Worm (Caenorhabditis elegans) whole organism, L3 larva: Measurements from ENCODE around the gene Y94H6A.5.

Experiments used
- R02D3.7 ChIP-seq: fragments of 150-350 bp; optimal IDR thresholded peaks from 2 replicates; lab custom pipeline; 2014; ENCODE audit warnings: missing biosample characterization, missing genetic modification characterization
- ZK546.5 ChIP-seq: sonication (generic microtip); optimal IDR thresholded peaks from 2 replicates; lab custom pipeline; 2017; ENCODE audit warnings: missing biosample characterization, missing genetic modification characterization
- aly-2 ChIP-seq: fragments of 150-350 bp; optimal IDR thresholded peaks from 2 replicates; lab custom pipeline; 2014; ENCODE audit warnings: missing biosample characterization, missing genetic modification characterization
- ama-1 ChIP-seq: fragments of 150-350 bp; optimal IDR thresholded peaks from 2 replicates; lab custom pipeline; 2018
- ceh-16 ChIP-seq: sonication (generic microtip); optimal IDR thresholded peaks from 2 replicates; lab custom pipeline; 2017; ENCODE audit warnings: missing biosample characterization, missing genetic modification characterization
- ceh-28 ChIP-seq: fragments of 150-350 bp; optimal IDR thresholded peaks from 2 replicates; lab custom pipeline; 2014; ENCODE audit warnings: missing biosample characterization, missing genetic modification reagents, missing genetic modification characterization
- ceh-82 ChIP-seq: fragments of 150-350 bp; optimal IDR thresholded peaks from 2 replicates; lab custom pipeline; 2014; ENCODE audit warnings: missing biosample characterization, missing genetic modification characterization
- ceh-9 ChIP-seq: sonication (generic microtip); optimal IDR thresholded peaks from 2 replicates; lab custom pipeline; 2018; ENCODE audit warnings: missing biosample characterization, missing genetic modification characterization
- daf-12 ChIP-seq: fragments of 150-350 bp; optimal IDR thresholded peaks from 2 replicates; lab custom pipeline; 2014; ENCODE audit warnings: missing biosample characterization, missing genetic modification reagents, missing genetic modification characterization
- egl-27 ChIP-seq: sonication (generic microtip); optimal IDR thresholded peaks from 4 replicates; lab custom pipeline; 2017; ENCODE audit warnings: missing biosample characterization, missing genetic modification reagents, missing genetic modification characterization
- elt-1 ChIP-seq: fragments of 150-350 bp; optimal IDR thresholded peaks from 2 replicates; lab custom pipeline; 2014; ENCODE audit warnings: missing biosample characterization, missing genetic modification characterization
- elt-2 ChIP-seq: sonication (generic microtip); optimal IDR thresholded peaks from 2 replicates; lab custom pipeline; 2016; ENCODE audit warnings: missing genetic modification reagents, mild to moderate bottlenecking, missing genetic modification characterization, missing compliant biosample characterization
- elt-3 ChIP-seq, 3 experiments: fragments of 150-350 bp in 1 of 3; sonication (generic microtip) in 2 of 3; optimal IDR thresholded peaks; 2 replicates in 2 of 3; 4 replicates in 1 of 3; lab custom pipeline; 2014 to 2017; ENCODE audit warnings: missing biosample characterization in 3 of 3, missing genetic modification characterization in 3 of 3
- fkh-10 ChIP-seq: sonication (generic microtip); optimal IDR thresholded peaks from 2 replicates; lab custom pipeline; 2017; ENCODE audit warnings: missing biosample characterization, missing genetic modification reagents, missing genetic modification characterization
- fos-1 ChIP-seq: fragments of 150-350 bp; optimal IDR thresholded peaks from 2 replicates; lab custom pipeline; 2014; ENCODE audit warnings: missing biosample characterization, missing genetic modification characterization
- jun-1 ChIP-seq: fragments of 150-350 bp; optimal IDR thresholded peaks from 2 replicates; lab custom pipeline; 2014; ENCODE audit warnings: missing biosample characterization, missing genetic modification reagents, missing genetic modification characterization
- lin-15B ChIP-seq: fragments of 150-350 bp; optimal IDR thresholded peaks from 2 replicates; lab custom pipeline; 2014; ENCODE audit warnings: missing biosample characterization, missing genetic modification characterization
- lin-39 ChIP-seq: fragments of 150-350 bp; optimal IDR thresholded peaks from 2 replicates; lab custom pipeline; 2018; ENCODE audit warnings: missing biosample characterization, missing genetic modification reagents, missing genetic modification characterization
- lsy-12 ChIP-seq: sonication (generic microtip); optimal IDR thresholded peaks from 2 replicates; lab custom pipeline; 2016; ENCODE audit warnings: mild to moderate bottlenecking, missing genetic modification characterization, missing compliant biosample characterization
- mdl-1 ChIP-seq: fragments of 150-350 bp; optimal IDR thresholded peaks from 2 replicates; lab custom pipeline; 2014; ENCODE audit warnings: missing biosample characterization, missing genetic modification characterization
- mml-1 ChIP-seq: fragments of 150-350 bp; sonication (generic microtip); optimal IDR thresholded peaks from 3 replicates; lab custom pipeline; 2014; ENCODE audit warnings: missing biosample characterization, missing genetic modification characterization
- nfya-1 ChIP-seq: sonication (generic microtip); optimal IDR thresholded peaks from 2 replicates; lab custom pipeline; 2017; ENCODE audit warnings: missing genetic modification characterization, mild to moderate bottlenecking, missing compliant biosample characterization, antibody characterized with exemption, moderate library complexity; ENCODE audit not compliant: insufficient read depth
- nhr-11 ChIP-seq: fragments of 150-350 bp; optimal IDR thresholded peaks from 2 replicates; lab custom pipeline; 2014; ENCODE audit warnings: missing biosample characterization, missing genetic modification characterization
- nhr-12 ChIP-seq: fragments of 150-350 bp; optimal IDR thresholded peaks from 2 replicates; lab custom pipeline; 2014; ENCODE audit warnings: missing biosample characterization, missing genetic modification characterization
- nhr-23 ChIP-seq: fragments of 150-350 bp; optimal IDR thresholded peaks from 2 replicates; lab custom pipeline; 2014; ENCODE audit warnings: missing biosample characterization, missing genetic modification reagents, missing genetic modification characterization
- nhr-237 ChIP-seq: fragments of 150-350 bp; optimal IDR thresholded peaks from 2 replicates; lab custom pipeline; 2014; ENCODE audit warnings: missing biosample characterization, missing genetic modification characterization
- nhr-28 ChIP-seq: fragments of 150-350 bp; optimal IDR thresholded peaks from 2 replicates; lab custom pipeline; 2014; ENCODE audit warnings: missing biosample characterization, missing genetic modification characterization
- nhr-43 ChIP-seq: sonication (generic microtip); optimal IDR thresholded peaks from 2 replicates; lab custom pipeline; 2016; ENCODE audit warnings: mild to moderate bottlenecking, missing genetic modification characterization, missing compliant biosample characterization; ENCODE audit not compliant: poor library complexity, severe bottlenecking
- nhr-67 ChIP-seq: fragments of 150-350 bp; optimal IDR thresholded peaks from 2 replicates; lab custom pipeline; 2014; ENCODE audit warnings: missing biosample characterization, missing genetic modification characterization
- nhr-76 ChIP-seq: fragments of 150-350 bp; sonication (generic microtip); optimal IDR thresholded peaks from 5 replicates; lab custom pipeline; 2014; ENCODE audit warnings: missing biosample characterization, missing genetic modification characterization
- pha-4 ChIP-seq: fragments of 150-350 bp; optimal IDR thresholded peaks from 2 replicates; lab custom pipeline; 2014; ENCODE audit warnings: missing biosample characterization, missing genetic modification reagents, missing genetic modification characterization
- pqm-1 ChIP-seq: fragments of 150-350 bp; optimal IDR thresholded peaks from 2 replicates; lab custom pipeline; 2017; ENCODE audit warnings: missing biosample characterization, missing genetic modification characterization, inconsistent platforms
- skn-1 ChIP-seq: fragments of 150-350 bp; optimal IDR thresholded peaks from 2 replicates; lab custom pipeline; 2014; ENCODE audit warnings: missing biosample characterization, missing genetic modification characterization
- snpc-4 ChIP-seq: fragments of 150-350 bp; optimal IDR thresholded peaks from 2 replicates; lab custom pipeline; 2014; ENCODE audit warnings: missing biosample characterization, missing genetic modification characterization
- unc-39 ChIP-seq: sonication (generic microtip); optimal IDR thresholded peaks from 4 replicates; lab custom pipeline; 2017; ENCODE audit warnings: missing biosample characterization, missing genetic modification characterization
- unc-62 ChIP-seq: fragments of 150-350 bp; sonication (generic microtip); optimal IDR thresholded peaks from 4 replicates; lab custom pipeline; 2014; ENCODE audit warnings: missing biosample characterization, missing genetic modification reagents, missing genetic modification characterization
- zag-1 ChIP-seq: fragments of 150-350 bp; optimal IDR thresholded peaks from 2 replicates; lab custom pipeline; 2014; ENCODE audit warnings: missing biosample characterization, missing genetic modification characterization
- ztf-4 ChIP-seq: fragments of 150-350 bp; optimal IDR thresholded peaks from 2 replicates; lab custom pipeline; 2014; ENCODE audit warnings: missing biosample characterization, missing genetic modification characterization

Y94H6A.5 gene

ce11 chrIV:2750607-2751006 is 46.8 kb upstream of the Y94H6A.5 start:
- no peak for TF ChIP-seq ceh-82 (tag; lab: Kevin White, UChicago)
- TF ChIP-seq ztf-4: no peak
- no peak for TF ChIP-seq R02D3.7 (tag; lab: Kevin White, UChicago)
- no peak for TF ChIP-seq lin-15B (tag; lab: Kevin White, UChicago)
- TF ChIP-seq nhr-76 (tag; lab: Kevin White, UChicago): no peak
- TF ChIP-seq aly-2 (tag; lab: Kevin White, UChicago): no peak
- TF ChIP-seq nhr-28 (tag; lab: Kevin White, UChicago): no peak
- no peak for TF ChIP-seq ama-1 (lab: Kevin White, UChicago)
- no peak for TF ChIP-seq ceh-16 (tag; lab: Kevin White, UChicago)
- TF ChIP-seq zag-1 (tag; lab: Kevin White, UChicago): no peak
- TF ChIP-seq nhr-43 (tag; lab: Kevin White, UChicago): no peak
- TF ChIP-seq nhr-11 (tag; lab: Kevin White, UChicago): no peak
- TF ChIP-seq lsy-12 (tag; lab: Kevin White, UChicago): no peak
- no peak for TF ChIP-seq skn-1 (tag; lab: Kevin White, UChicago)
- no peak for TF ChIP-seq mdl-1 (tag; lab: Kevin White, UChicago)
- TF ChIP-seq daf-12 (tag; lab: Kevin White, UChicago): no peak
- no peak for TF ChIP-seq nhr-237
- TF ChIP-seq ZK546.5 (tag; lab: Kevin White, UChicago): no peak
- TF ChIP-seq ceh-28 (tag; lab: Kevin White, UChicago): no peak
- TF ChIP-seq ceh-9: no peak

ce11 chrIV:2748863-2749451 is 45.2 kb upstream of the Y94H6A.5 start:
- TF ChIP-seq mdl-1 (tag; lab: Kevin White, UChicago) (no peak), nhr-12 (tag; lab: Kevin White, UChicago) (no peak), pqm-1 (peak; percentile 29), mml-1 (tag; lab: Kevin White, UChicago) (no peak), elt-2 (tag; lab: Kevin White, UChicago) (peak; percentile 40)

ce11 chrIV:2747385-2748007 is 43.7 kb upstream of the Y94H6A.5 start:
- TF ChIP-seq aly-2 (tag; lab: Kevin White, UChicago) (no peak), ztf-4 (no peak), fkh-10 (GFP tag; lab: Kevin White, UChicago) (no peak), skn-1 (tag; lab: Kevin White, UChicago) (no peak), snpc-4 (tag; lab: Kevin White, UChicago) (no peak), unc-62 (GFP tag; lab: Kevin White, UChicago) (no peak), lin-39 (no peak), ceh-9 (no peak), nhr-23 (no peak)
- TF ChIP-seq, all 47 proteins: peak for 0

- TF ChIP-seq mdl-1 (tag; lab: Kevin White, UChicago) (no peak), lsy-12 (tag; lab: Kevin White, UChicago) (no peak), aly-2 (tag; lab: Kevin White, UChicago) (no peak), elt-3 (tag; optimal IDR thresholded peaks at IDR 0.05; lab: Kevin White, UChicago) (no peak), pha-4 (no peak), nhr-67 (tag; lab: Kevin White, UChicago) (no peak), fos-1 (no peak), nhr-43 (tag; lab: Kevin White, UChicago) (no peak), fkh-10 (GFP tag; lab: Kevin White, UChicago) (no peak)
Observed at ce11 chrIV:2742470-2743044, 38.8 kb upstream of the Y94H6A.5 start, which contains the start of gene nhr-277. nhr-277 (plus strand) TSS chrIV:2742994.

- TF ChIP-seq pha-4: no peak
- no peak for TF ChIP-seq fkh-10 (GFP tag; lab: Kevin White, UChicago)
- no peak for TF ChIP-seq aly-2 (tag; lab: Kevin White, UChicago)
- TF ChIP-seq mdl-1 (tag; lab: Kevin White, UChicago): no peak
- TF ChIP-seq lin-15B (tag; lab: Kevin White, UChicago): no peak
- no peak for TF ChIP-seq ztf-4
- no peak for TF ChIP-seq unc-39 (tag; lab: Kevin White, UChicago)
- TF ChIP-seq ceh-82 (tag; lab: Kevin White, UChicago): no peak
- TF ChIP-seq egl-27 (tag; lab: Kevin White, UChicago): no peak
- no peak for TF ChIP-seq jun-1
- no peak for TF ChIP-seq elt-3 (tag; optimal IDR thresholded peaks at IDR 0.05; lab: Kevin White, UChicago)
- no peak for TF ChIP-seq elt-2 (tag; lab: Kevin White, UChicago)
- no peak for TF ChIP-seq nhr-28 (tag; lab: Kevin White, UChicago)
- TF ChIP-seq nfya-1 (tag; lab: Kevin White, UChicago): no peak
- no peak for TF ChIP-seq fos-1
- TF ChIP-seq nhr-67 (tag; lab: Kevin White, UChicago): no peak
- TF ChIP-seq elt-1 (tag; lab: Kevin White, UChicago): no peak
- no peak for TF ChIP-seq nhr-12 (tag; lab: Kevin White, UChicago)
- no peak for TF ChIP-seq ZK546.5 (tag; lab: Kevin White, UChicago)
Observed at ce11 chrIV:2738466-2738865, 34.7 kb upstream of the Y94H6A.5 start.
